Worm (Caenorhabditis elegans) whole organism, mixed stage, embryonic: ENCODE measurements around the gene ttbk-8.2.

Source experiments
- ceh-39 ChIP-seq: fragments of 150-350 bp; optimal IDR thresholded peaks from 2 replicates; lab custom pipeline; 2014; ENCODE audit warnings: missing biosample characterization, missing genetic modification characterization
- ceh-83 ChIP-seq: fragments of 200-800 bp; sonication (Bioruptor generic); optimal IDR thresholded peaks from 2 replicates; lab custom pipeline; 2018; ENCODE audit warnings: mild to moderate bottlenecking, missing genetic modification characterization, missing compliant biosample characterization
- ces-1 ChIP-seq: fragments of 150-350 bp; optimal IDR thresholded peaks from 2 replicates; lab custom pipeline; 2014; ENCODE audit warnings: missing biosample characterization, missing genetic modification reagents, missing genetic modification characterization
- cnd-1 ChIP-seq: fragments of 200-800 bp; sonication (Bioruptor generic); optimal IDR thresholded peaks from 2 replicates; lab custom pipeline; 2018; ENCODE audit warnings: mild to moderate bottlenecking, missing genetic modification characterization, missing compliant biosample characterization
- elt-1 ChIP-seq: sonication (generic microtip); optimal IDR thresholded peaks from 2 replicates; lab custom pipeline; 2017; ENCODE audit warnings: missing genetic modification characterization, mild to moderate bottlenecking, missing compliant biosample characterization, antibody characterized with exemption, moderate library complexity, borderline replicate concordance; ENCODE audit not compliant: insufficient read depth
- elt-3 ChIP-seq: fragments of 150-350 bp; optimal IDR thresholded peaks from 2 replicates; lab custom pipeline; 2014; ENCODE audit warnings: missing biosample characterization, missing genetic modification characterization
- lin-32 ChIP-seq: fragments of 200-800 bp; sonication (Bioruptor generic); optimal IDR thresholded peaks from 2 replicates; lab custom pipeline; 2018; ENCODE audit warnings: mild to moderate bottlenecking, missing genetic modification characterization, missing compliant biosample characterization
- mep-1 ChIP-seq: fragments of 150-350 bp; optimal IDR thresholded peaks from 2 replicates; lab custom pipeline; 2017; ENCODE audit warnings: missing biosample characterization, missing genetic modification reagents, missing genetic modification characterization, inconsistent platforms
- mls-2 ChIP-seq: sonication (generic microtip); optimal IDR thresholded peaks from 2 replicates; lab custom pipeline; 2016; ENCODE audit warnings: mild to moderate bottlenecking, missing genetic modification characterization, moderate library complexity, missing compliant biosample characterization
- nhr-12 ChIP-seq: fragments of 150-350 bp; optimal IDR thresholded peaks from 2 replicates; lab custom pipeline; 2014; ENCODE audit warnings: missing biosample characterization, missing genetic modification characterization
- nhr-2 ChIP-seq: fragments of 150-350 bp; optimal IDR thresholded peaks from 2 replicates; lab custom pipeline; 2014; ENCODE audit warnings: missing biosample characterization, missing genetic modification characterization
- nhr-76 ChIP-seq: sonication (generic microtip); optimal IDR thresholded peaks from 2 replicates; lab custom pipeline; 2017; ENCODE audit warnings: missing biosample characterization, missing genetic modification characterization
- pha-4 ChIP-seq: fragments of 150-350 bp; optimal IDR thresholded peaks from 2 replicates; lab custom pipeline; 2018; ENCODE audit warnings: missing biosample characterization, missing genetic modification reagents, missing genetic modification characterization
- sptf-1 ChIP-seq: sonication (generic microtip); optimal IDR thresholded peaks from 2 replicates; lab custom pipeline; 2017; ENCODE audit warnings: mild to moderate bottlenecking, missing genetic modification characterization, moderate library complexity, missing compliant biosample characterization
- unc-120 ChIP-seq: sonication (generic microtip); optimal IDR thresholded peaks from 2 replicates; lab custom pipeline; 2017; ENCODE audit warnings: missing genetic modification characterization, missing compliant biosample characterization; ENCODE audit not compliant: poor library complexity, severe bottlenecking
- unc-39 ChIP-seq: fragments of 150-350 bp; optimal IDR thresholded peaks from 2 replicates; lab custom pipeline; 2014; ENCODE audit warnings: missing biosample characterization, missing genetic modification characterization

Gene ttbk-8.2

ce11 chrIV:5682547-5683234, 51.0 kb downstream of the ttbk-8.2 start, which contains the start of the genes C55C3.7 and C55C3.6:
Gene C55C3.7 (minus strand): TSS chrIV:5682647.
Gene C55C3.6 (plus strand): TSS chrIV:5683184.
- TF ChIP-seq mls-2 (tag; lab: Kevin White, UChicago) (no peak), unc-120 (tag; lab: Kevin White, UChicago) (no peak), nhr-2 (tag; lab: Kevin White, UChicago) (no peak), sptf-1 (no peak), ces-1 (GFP tag; lab: Kevin White, UChicago) (no peak), mep-1 (no peak), nhr-12 (tag; lab: Kevin White, UChicago) (no peak), pha-4 (tag; lab: Kevin White, UChicago) (no peak), ceh-83 (no peak), ceh-39 (no peak), nhr-76 (tag; lab: Kevin White, UChicago) (no peak), lin-32 (GFP tag; lab: Kevin White, UChicago) (no peak), unc-39 (tag; lab: Kevin White, UChicago) (no peak), cnd-1 (tag; lab: Kevin White, UChicago) (no peak), elt-3 (tag; lab: Kevin White, UChicago) (no peak), elt-1 (tag; lab: Kevin White, UChicago) (no peak)
